Worm (Caenorhabditis elegans): Measurements from ENCODE around the gene cnep-1.
A peak's percentile ranks its signal among the peaks of the same experiment; 100 is the strongest.

Gene cnep-1

DNA sequence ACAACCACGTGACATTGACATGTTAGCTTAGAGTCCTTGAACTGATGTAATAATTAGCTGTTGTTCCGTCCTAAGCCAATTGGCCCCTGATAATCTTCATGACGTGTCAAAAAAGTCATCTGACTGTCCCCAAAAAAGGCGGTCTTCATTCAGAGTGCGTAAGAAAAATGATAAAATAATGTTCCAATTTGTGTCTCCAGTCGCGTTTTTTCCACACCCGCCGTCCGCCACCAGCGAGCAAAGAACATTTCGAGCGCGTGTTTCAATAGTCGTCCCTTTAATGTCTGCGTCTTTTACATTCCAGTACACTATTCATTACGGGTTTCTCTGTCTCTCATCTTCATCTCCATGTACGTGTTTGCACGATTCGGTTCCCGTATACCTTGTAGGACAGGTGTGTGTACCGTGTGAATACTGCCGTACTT is 27.3 kb downstream of the cnep-1 start (continued):
- TF ChIP-seq unc-62 (GFP tag; optimal IDR thresholded peaks at IDR 0.05) (peak; percentile 7), F13H6.1 (tag; optimal IDR thresholded peaks at IDR 0.05) (peak; percentile 84), mab-5 (tag; optimal IDR thresholded peaks at IDR 0.05) (no peak), ZK546.5 (tag; optimal IDR thresholded peaks at IDR 0.05) (no peak), skn-1 (tag; optimal IDR thresholded peaks at IDR 0.05) (no peak), unc-39 (tag; optimal IDR thresholded peaks at IDR 0.05) (no peak), ceh-16 (tag; optimal IDR thresholded peaks at IDR 0.05) (no peak), lin-13 (GFP tag; optimal IDR thresholded peaks at IDR 0.05) (peak; percentile 55)

DNA sequence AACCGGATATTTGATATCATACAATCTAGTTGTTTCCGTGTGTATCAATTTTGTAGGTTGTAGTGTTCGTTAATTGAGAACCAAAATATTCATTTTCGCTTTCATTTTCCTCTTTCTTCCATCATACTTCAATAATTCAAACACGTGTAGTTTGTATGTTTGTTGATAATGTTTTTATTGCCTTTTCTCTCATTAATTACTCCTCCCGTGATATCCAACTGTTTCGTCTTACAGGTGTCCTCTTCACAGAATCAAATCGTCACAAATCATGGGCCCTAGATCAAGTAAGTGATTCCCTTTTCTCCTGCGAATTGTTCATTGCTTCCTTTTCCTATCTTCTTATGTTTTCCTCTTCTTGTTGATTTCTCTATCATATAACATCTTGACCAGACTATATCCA is 28.8 kb downstream of the cnep-1 start, which contains the start of gene nhr-21:
nhr-21 (plus strand) TSS at position 235 of the 400 bp plus-strand sequence.
- TF ChIP-seq nhr-129 (tag; optimal IDR thresholded peaks at IDR 0.05) (peak; percentile 67), ztf-1 (GFP tag; conservative IDR thresholded peaks at IDR 0.05) (no peak), sma-3 (GFP tag; optimal IDR thresholded peaks at IDR 0.05) (peak; percentile 16), blmp-1 (tag; optimal IDR thresholded peaks at IDR 0.05; ENCODE audit: insufficient read depth) (peak; percentile 84), nhr-6 (tag; optimal IDR thresholded peaks at IDR 0.05) (peak; percentile 70), egl-27 (tag; optimal IDR thresholded peaks at IDR 0.05) (peak; percentile 4), R02D3.7 (tag; optimal IDR thresholded peaks at IDR 0.05) (no peak), sma-9 (GFP tag; optimal IDR thresholded peaks at IDR 0.05) (peak; percentile 88), sma-9 (tag; optimal IDR thresholded peaks at IDR 0.05) (no peak), sem-4 (tag; optimal IDR thresholded peaks at IDR 0.05) (peak; percentile 37), elt-3 (tag; optimal IDR thresholded peaks at IDR 0.05) (no peak), ztf-4 (tag; optimal IDR thresholded peaks at IDR 0.05) (peak; percentile 49), mdl-1 (tag; optimal IDR thresholded peaks at IDR 0.05) (peak in 1 of 2 experiments; percentile 16), nhr-25 (tag; optimal IDR thresholded peaks at IDR 0.05) (peak; percentile 34), crh-2 (tag; optimal IDR thresholded peaks at IDR 0.05) (peak; percentile 65), lsy-2 (tag; optimal IDR thresholded peaks at IDR 0.05) (peak in 1 of 2 experiments; percentile 56), lin-13 (GFP tag; optimal IDR thresholded peaks at IDR 0.05) (no peak), zag-1 (tag; optimal IDR thresholded peaks at IDR 0.05) (no peak), nhr-12 (tag; optimal IDR thresholded peaks at IDR 0.05) (no peak), dmd-4 (tag; optimal IDR thresholded peaks at IDR 0.05) (no peak), fos-1 (tag; optimal IDR thresholded peaks at IDR 0.05) (no peak), Y55F3AM.14 (GFP tag; optimal IDR thresholded peaks at IDR 0.05) (no peak)

DNA sequence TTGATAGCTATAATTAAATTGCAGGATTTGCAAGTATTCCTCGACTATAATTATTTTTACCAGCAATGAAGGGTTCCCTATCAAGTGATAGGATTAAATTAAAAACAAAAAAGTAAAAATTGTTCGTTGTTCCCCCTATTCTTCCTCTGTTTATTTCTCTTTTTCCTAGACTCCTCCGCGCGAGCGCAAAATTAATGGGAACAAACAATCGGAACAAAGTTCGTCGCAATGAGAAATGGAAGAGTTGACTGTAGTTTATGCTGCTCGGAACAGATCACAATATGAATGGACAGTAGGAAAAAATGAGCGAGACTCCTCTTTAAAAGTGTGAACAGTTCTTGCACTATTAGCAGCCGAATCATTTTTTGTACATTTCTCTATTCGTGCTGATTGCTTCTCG is 30.6 kb downstream of the cnep-1 start:
- TF ChIP-seq lin-13 (GFP tag; optimal IDR thresholded peaks at IDR 0.05) (no peak), zag-1 (tag; optimal IDR thresholded peaks at IDR 0.05) (no peak), egl-27 (tag; optimal IDR thresholded peaks at IDR 0.05) (no peak), unc-62 (GFP tag; optimal IDR thresholded peaks at IDR 0.05) (no peak), nhr-129 (tag; optimal IDR thresholded peaks at IDR 0.05) (no peak), crh-2 (tag; optimal IDR thresholded peaks at IDR 0.05) (no peak), nhr-25 (tag; optimal IDR thresholded peaks at IDR 0.05) (no peak), R02D3.7 (tag; optimal IDR thresholded peaks at IDR 0.05) (no peak), ZK546.5 (tag; optimal IDR thresholded peaks at IDR 0.05) (no peak), nhr-21 (tag; optimal IDR thresholded peaks at IDR 0.05) (no peak)

DNA sequence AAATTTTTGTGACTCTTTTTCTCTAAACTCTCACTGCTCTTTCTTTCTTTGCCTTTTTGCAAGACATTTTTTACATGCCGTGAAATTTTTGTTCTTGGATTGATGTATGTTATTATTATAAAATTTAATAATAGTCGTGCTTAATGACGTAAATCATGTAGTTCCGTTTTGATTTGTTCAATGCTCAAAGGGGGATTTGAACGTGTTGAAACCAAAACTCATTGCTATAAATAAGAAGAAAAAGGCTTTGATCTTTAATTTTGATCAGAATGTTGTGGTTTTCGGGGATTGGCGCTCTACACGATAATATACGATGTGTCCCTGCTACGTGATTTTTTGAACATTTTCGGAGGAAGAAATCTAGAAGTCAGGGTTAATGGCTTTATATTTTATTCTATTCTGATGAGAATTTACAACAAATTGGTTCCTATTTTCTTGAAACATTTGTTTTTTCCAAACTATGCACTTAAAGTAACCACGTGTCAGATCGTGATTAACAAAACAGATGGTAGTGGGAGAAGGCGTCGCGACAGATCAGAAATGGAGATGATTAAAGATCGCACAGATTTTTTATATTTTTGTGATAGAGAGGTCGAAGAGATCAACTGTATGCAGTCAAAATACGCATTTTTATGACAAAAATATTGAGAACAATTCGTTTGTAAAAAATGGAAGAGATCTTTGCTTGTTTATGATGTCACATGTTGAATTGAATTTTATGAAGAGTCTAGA is 31.6 kb downstream of the cnep-1 start:
- TF ChIP-seq nhr-237 (tag; optimal IDR thresholded peaks at IDR 0.05) (no peak), ama-1 (optimal IDR thresholded peaks at IDR 0.05) (no peak), nhr-11 (tag; optimal IDR thresholded peaks at IDR 0.05) (no peak), ztf-11 (tag; optimal IDR thresholded peaks at IDR 0.05) (no peak), sma-9 (GFP tag; optimal IDR thresholded peaks at IDR 0.05) (peak; percentile 30), sma-9 (tag; optimal IDR thresholded peaks at IDR 0.05) (no peak), skn-1 (tag; optimal IDR thresholded peaks at IDR 0.05) (no peak), elt-3 (tag; optimal IDR thresholded peaks at IDR 0.05) (no peak), nhr-21 (tag; optimal IDR thresholded peaks at IDR 0.05) (no peak), ceh-82 (tag; optimal IDR thresholded peaks at IDR 0.05) (no peak), lin-11 (tag; optimal IDR thresholded peaks at IDR 0.05) (no peak), nhr-25 (tag; optimal IDR thresholded peaks at IDR 0.05) (peak; percentile 10), nhr-129 (tag; optimal IDR thresholded peaks at IDR 0.05) (no peak), unc-55 (GFP tag; optimal IDR thresholded peaks at IDR 0.05) (no peak), dmd-4 (tag; optimal IDR thresholded peaks at IDR 0.05) (no peak), lsy-2 (tag; optimal IDR thresholded peaks at IDR 0.05) (peak in 1 of 2 experiments; percentile 16), peb-1 (tag; optimal IDR thresholded peaks at IDR 0.05) (no peak), nhr-23 (tag; optimal IDR thresholded peaks at IDR 0.05) (no peak), mbf-1 (tag; optimal IDR thresholded peaks at IDR 0.05) (no peak), crh-2 (tag; optimal IDR thresholded peaks at IDR 0.05) (peak; percentile 20)
